Worm (Caenorhabditis elegans): Measurements from ENCODE around the gene C07D8.5.

ce11 chrX:7311870-7312269, 32.0 kb upstream of the C07D8.5 start:
- no peak for TF ChIP-seq F13C5.2 (tag; optimal IDR thresholded peaks at IDR 0.05)
- TF ChIP-seq ets-7 (tag; optimal IDR thresholded peaks at IDR 0.05), result no peak

Data from whole organism, early embryonic.